Fruit fly (Drosophila melanogaster) whole organism, embryonic: ENCODE measurements around the gene CG34436.
A peak's percentile ranks its signal among the peaks of the same experiment; 100 is the strongest.

Experiments used
- Atf6 ChIP-seq: fragments of 200-800 bp; sonication (Bioruptor generic); IDR thresholded peaks from 2 replicates; pipeline ENCODE4 v1.3.6; 2022; ENCODE audit warnings: missing biosample characterization, missing genetic modification characterization
- CG11695 ChIP-seq: fragments of 200-800 bp; sonication (Bioruptor generic); IDR thresholded peaks from 3 replicates; pipeline ENCODE4 v1.3.6; 2022; ENCODE audit warnings: missing biosample characterization, missing genetic modification characterization
- CG13894 ChIP-seq: fragments of 200-800 bp; sonication (Bioruptor generic); optimal IDR thresholded peaks from 3 replicates; lab custom pipeline; 2018; ENCODE audit warnings: missing biosample characterization, mild to moderate bottlenecking, missing genetic modification characterization, moderate library complexity
- CG15269 ChIP-seq: fragments of 200-800 bp; sonication (Bioruptor generic); optimal IDR thresholded peaks from 2 replicates; lab custom pipeline; 2018; ENCODE audit warnings: missing biosample characterization, mild to moderate bottlenecking, missing genetic modification characterization, moderate library complexity
- CG1529 ChIP-seq: fragments of 200-800 bp; sonication (Bioruptor generic); optimal IDR thresholded peaks from 3 replicates; lab custom pipeline; 2018; ENCODE audit warnings: missing biosample characterization, missing genetic modification characterization
- CG15479 ChIP-seq: fragments of 200-800 bp; sonication (Bioruptor generic); optimal IDR thresholded peaks from 3 replicates; lab custom pipeline; 2019; ENCODE audit warnings: missing biosample characterization, mild to moderate bottlenecking, missing genetic modification characterization, moderate library complexity
- CG15601 ChIP-seq: fragments of 200-800 bp; sonication (Bioruptor generic); optimal IDR thresholded peaks from 3 replicates; lab custom pipeline; 2019; ENCODE audit warnings: missing biosample characterization, mild to moderate bottlenecking, missing genetic modification characterization, moderate library complexity
- CG17186 ChIP-seq: fragments of 200-800 bp; sonication (Bioruptor generic); optimal IDR thresholded peaks from 3 replicates; lab custom pipeline; 2017; ENCODE audit warnings: missing biosample characterization, missing genetic modification reagents, missing genetic modification characterization
- CG17385 ChIP-seq: fragments of 200-800 bp; sonication (Bioruptor generic); optimal IDR thresholded peaks from 3 replicates; lab custom pipeline; 2018; ENCODE audit warnings: missing biosample characterization, mild to moderate bottlenecking, missing genetic modification characterization
- CG17829 ChIP-seq: fragments of 200-800 bp; optimal IDR thresholded peaks from 2 replicates; lab custom pipeline; 2019; ENCODE audit warnings: missing biosample characterization, mild to moderate bottlenecking, missing genetic modification characterization, moderate library complexity
- CG18011 ChIP-seq: fragments of 200-800 bp; sonication (Bioruptor generic); optimal IDR thresholded peaks from 2 replicates; lab custom pipeline; 2017; ENCODE audit warnings: missing biosample characterization, missing genetic modification characterization, mild to moderate bottlenecking, moderate library complexity, missing genotype
- CG30020 ChIP-seq: fragments of 200-800 bp; optimal IDR thresholded peaks from 2 replicates; lab custom pipeline; 2019; ENCODE audit warnings: missing biosample characterization, mild to moderate bottlenecking, missing genetic modification characterization, moderate library complexity
- CG4360 ChIP-seq: fragments of 200-800 bp; sonication (Bioruptor generic); IDR thresholded peaks from 2 replicates; pipeline ENCODE4 v1.3.6; 2022; ENCODE audit warnings: missing biosample characterization, missing genetic modification characterization
- CG6254 ChIP-seq: fragments of 200-800 bp; sonication (Bioruptor generic); optimal IDR thresholded peaks from 3 replicates; lab custom pipeline; 2017; ENCODE audit warnings: mild to moderate bottlenecking, missing biosample characterization, missing genetic modification reagents, missing genetic modification characterization
- CG6791 ChIP-seq: fragments of 200-800 bp; sonication (Bioruptor generic); IDR thresholded peaks from 3 replicates; pipeline ENCODE4 v1.3.6; 2022; ENCODE audit warnings: missing biosample characterization, missing genetic modification characterization; ENCODE audit not compliant: partially characterized antibody
- CG8290 ChIP-seq, 3 experiments: fragments of 200-800 bp; sonication (Bioruptor generic); optimal IDR thresholded peaks; 2 replicates each; lab custom pipeline; 2016 to 2019; ENCODE audit warnings: missing biosample characterization in 3 of 3, missing genetic modification characterization in 3 of 3, mild to moderate bottlenecking in 2 of 3, moderate library complexity in 1 of 3
- CG9609 ChIP-seq: fragments of 200-800 bp; sonication (Bioruptor generic); optimal IDR thresholded peaks from 3 replicates; lab custom pipeline; 2016; ENCODE audit warnings: missing biosample characterization, missing genetic modification characterization
- Dbx ChIP-seq: fragments of 200-800 bp; sonication (Bioruptor generic); IDR thresholded peaks from 3 replicates; pipeline ENCODE4 v1.3.6; 2022; ENCODE audit warnings: missing biosample characterization, missing genetic modification characterization
- Dek ChIP-seq: fragments of 200-800 bp; sonication (Bioruptor generic); optimal IDR thresholded peaks from 3 replicates; lab custom pipeline; 2019; ENCODE audit warnings: missing biosample characterization, mild to moderate bottlenecking, missing genetic modification characterization, moderate library complexity
- Eip74EF ChIP-seq, 2 experiments: fragments of 200-800 bp in 1 of 2; fragments of >200 bp in 1 of 2; sonication (Bioruptor generic) in 1 of 2; optimal IDR thresholded peaks; 2 replicates each; lab custom pipeline; 2017 to 2019; ENCODE audit warnings: missing biosample characterization in 2 of 2, missing genetic modification characterization in 2 of 2, mild to moderate bottlenecking in 1 of 2, moderate library complexity in 1 of 2
- Ets65A ChIP-seq: fragments of 200-800 bp; sonication (Bioruptor generic); peaks from one replicate; lab custom pipeline; 2016; ENCODE audit warnings: missing biosample characterization, missing genetic modification characterization
- HLH54F ChIP-seq: fragments of 200-800 bp; sonication (Bioruptor generic); optimal IDR thresholded peaks from 3 replicates; lab custom pipeline; 2016; ENCODE audit warnings: missing biosample characterization, missing genetic modification characterization
- HmgD ChIP-seq: fragments of 200-800 bp; sonication (Bioruptor generic); optimal IDR thresholded peaks from 3 replicates; lab custom pipeline; 2016; ENCODE audit warnings: missing biosample characterization, missing genetic modification characterization
- Jarid2 ChIP-seq: fragments of 200-800 bp; sonication (Bioruptor generic); optimal IDR thresholded peaks from 3 replicates; lab custom pipeline; 2017; ENCODE audit warnings: mild to moderate bottlenecking, missing biosample characterization, missing genetic modification reagents, missing genetic modification characterization
- Kr ChIP-seq: fragments of 200-800 bp; sonication (Bioruptor generic); optimal IDR thresholded peaks from 2 replicates; lab custom pipeline; 2017; ENCODE audit warnings: missing biosample characterization, mild to moderate bottlenecking, missing genetic modification characterization
- NK7.1 ChIP-seq: fragments of 200-800 bp; sonication (Bioruptor generic); optimal IDR thresholded peaks from 3 replicates; lab custom pipeline; 2016; ENCODE audit warnings: missing biosample characterization, missing genetic modification characterization
- Nf-YA ChIP-seq: fragments of 200-800 bp; sonication (Bioruptor generic); IDR thresholded peaks from 2 replicates; pipeline ENCODE4 v1.3.6; 2022; ENCODE audit warnings: missing biosample characterization, missing genetic modification characterization
- Ravus ChIP-seq: fragments of 200-800 bp; sonication (Bioruptor generic); IDR thresholded peaks from 2 replicates; pipeline ENCODE4 v1.3.6; 2022; ENCODE audit warnings: missing biosample characterization, missing genetic modification characterization
- Rfx ChIP-seq: fragments of 200-800 bp; sonication (Bioruptor generic); IDR thresholded peaks from 2 replicates; pipeline ENCODE4 v1.3.6; 2022; ENCODE audit warnings: missing biosample characterization, missing genetic modification characterization
- Side ChIP-seq: fragments of 200-800 bp; sonication (Bioruptor generic); optimal IDR thresholded peaks from 2 replicates; lab custom pipeline; 2016; ENCODE audit warnings: missing biosample characterization, missing genetic modification characterization
- Xrp1 ChIP-seq: fragments of 200-800 bp; sonication (Bioruptor generic); IDR thresholded peaks from 2 replicates; pipeline ENCODE4 v1.3.6; 2022; ENCODE audit warnings: missing biosample characterization, missing genetic modification characterization
- al ChIP-seq: fragments of 200-800 bp; sonication (Bioruptor generic); IDR thresholded peaks from 2 replicates; pipeline ENCODE4 v1.3.6; 2022; ENCODE audit warnings: missing biosample characterization, missing genetic modification characterization
- btn ChIP-seq: fragments of 200-800 bp; sonication (Bioruptor generic); optimal IDR thresholded peaks from 2 replicates; lab custom pipeline; 2016; ENCODE audit warnings: missing biosample characterization, missing genetic modification characterization
- chif ChIP-seq, 2 experiments: fragments of 200-800 bp; sonication (Bioruptor generic); optimal IDR thresholded peaks; 3 replicates each; lab custom pipeline; 2016; ENCODE audit warnings: missing biosample characterization in 2 of 2, missing genetic modification characterization in 2 of 2
- crp ChIP-seq, 2 experiments: fragments of 200-800 bp; sonication (Bioruptor generic); optimal IDR thresholded peaks; 2 replicates in 1 of 2; 3 replicates in 1 of 2; lab custom pipeline; 2017; ENCODE audit warnings: missing biosample characterization in 2 of 2, missing genetic modification characterization in 2 of 2, mild to moderate bottlenecking in 1 of 2, moderate library complexity in 1 of 2
- cwo ChIP-seq: fragments of 200-800 bp; sonication (Bioruptor generic); optimal IDR thresholded peaks from 3 replicates; lab custom pipeline; 2017; ENCODE audit warnings: missing biosample characterization, missing genetic modification characterization, mild to moderate bottlenecking, moderate library complexity, missing genetic modification reagents
- dati ChIP-seq: fragments of 200-800 bp; sonication (Bioruptor generic); IDR thresholded peaks from 2 replicates; pipeline ENCODE4 v1.3.6; 2022; ENCODE audit warnings: missing biosample characterization, missing genetic modification characterization
- dm ChIP-seq: fragments of 200-800 bp; sonication (Bioruptor generic); optimal IDR thresholded peaks from 3 replicates; lab custom pipeline; 2016; ENCODE audit warnings: missing biosample characterization, missing genetic modification characterization
- dmrt99B ChIP-seq: fragments of 200-800 bp; sonication (Bioruptor generic); optimal IDR thresholded peaks from 2 replicates; lab custom pipeline; 2018; ENCODE audit warnings: missing biosample characterization, mild to moderate bottlenecking, missing genetic modification characterization, moderate library complexity
- en ChIP-seq: fragments of 200-800 bp; sonication (Bioruptor generic); optimal IDR thresholded peaks from 2 replicates; lab custom pipeline; 2016; ENCODE audit warnings: missing biosample characterization, missing genetic modification characterization
- fd96Cb ChIP-seq: fragments of 200-800 bp; sonication (Bioruptor generic); optimal IDR thresholded peaks from 2 replicates; lab custom pipeline; 2018; ENCODE audit warnings: missing biosample characterization, mild to moderate bottlenecking, missing genetic modification characterization, moderate library complexity
- luna ChIP-seq: fragments of 200-800 bp; sonication (Bioruptor generic); optimal IDR thresholded peaks from 2 replicates; lab custom pipeline; 2016; ENCODE audit warnings: missing biosample characterization, missing genetic modification characterization
- row ChIP-seq: fragments of 200-800 bp; sonication (Bioruptor generic); IDR thresholded peaks from 3 replicates; pipeline ENCODE4 v1.3.6; 2022; ENCODE audit warnings: missing biosample characterization, missing genetic modification characterization
- sens ChIP-seq: fragments of 200-800 bp; sonication (Bioruptor generic); peaks from one replicate; lab custom pipeline; 2016; ENCODE audit warnings: missing biosample characterization, missing genetic modification characterization
- sim ChIP-seq: fragments of 200-800 bp; sonication (Bioruptor generic); IDR thresholded peaks from 2 replicates; pipeline ENCODE4 v1.3.6; 2022; ENCODE audit warnings: missing biosample characterization, missing genetic modification characterization
- sima ChIP-seq: fragments of 200-800 bp; sonication (Bioruptor generic); optimal IDR thresholded peaks from 2 replicates; lab custom pipeline; 2016; ENCODE audit warnings: missing biosample characterization, missing genetic modification characterization
- wdn ChIP-seq: fragments of 200-800 bp; sonication (Bioruptor generic); IDR thresholded peaks from 2 replicates; pipeline ENCODE4 v1.3.6; 2022; ENCODE audit warnings: missing biosample characterization, missing genetic modification characterization

Gene CG34436

dm6 chr3R:28332674-28333421 is 50.5 kb downstream of the CG34436 start (continued):
- TF ChIP-seq row (GFP tag; lab: Robert Waterston, UW) (peak; percentile 7; the same call in 1 of the 3 replicates), Kr (GFP tag; lab: Kevin White, UChicago) (no peak), chif (GFP tag; optimal IDR thresholded peaks at IDR 0.05; lab: Kevin White, UChicago) (no peak), CG11695 (GFP tag; lab: Robert Waterston, UW) (no peak), crp (GFP tag; optimal IDR thresholded peaks at IDR 0.05; lab: Kevin White, UChicago) (no peak), Dbx (GFP tag; lab: Robert Waterston, UW) (0 out of 3 replicates have a peak, but pooled peaks have one; percentile 35), CG6791 (no peak), CG17829 (tag; lab: Kevin White, UChicago) (no peak), btn (GFP tag; lab: Kevin White, UChicago) (no peak), dmrt99B (no peak), NK7.1 (no peak), HmgD (GFP tag; lab: Kevin White, UChicago) (no peak), Ravus (GFP tag; lab: Robert Waterston, UW) (no peak), luna (GFP tag; lab: Kevin White, UChicago) (no peak), dati (GFP tag; lab: Robert Waterston, UW) (no peak), Jarid2 (no peak), CG17385 (GFP tag; lab: Kevin White, UChicago) (no peak), CG6254 (GFP tag; lab: Kevin White, UChicago) (no peak), Eip74EF (GFP tag; optimal IDR thresholded peaks at IDR 0.05; lab: Kevin White, UChicago) (no peak), en (GFP tag; lab: Kevin White, UChicago) (no peak), CG1529 (GFP tag; lab: Kevin White, UChicago) (no peak), Atf6 (GFP tag; lab: Robert Waterston, UW) (no peak), CG9609 (no peak), fd96Cb (tag; lab: Kevin White, UChicago) (no peak), HLH54F (GFP tag; lab: Kevin White, UChicago) (no peak), Ets65A (GFP tag; lab: Kevin White, UChicago) (no peak), CG17186 (no peak), CG15269 (tag; lab: Kevin White, UChicago) (no peak), wdn (GFP tag; lab: Robert Waterston, UW) (no peak), CG18011 (GFP tag; lab: Kevin White, UChicago) (no peak), Side (GFP tag; lab: Kevin White, UChicago) (no peak), Dek (tag; lab: Kevin White, UChicago) (no peak), CG13894 (tag; lab: Kevin White, UChicago) (no peak), CG15479 (peak; percentile 83), CG8290 (GFP tag; optimal IDR thresholded peaks at IDR 0.05; lab: Kevin White, UChicago) (no peak), CG8290 (tag; optimal IDR thresholded peaks at IDR 0.05; lab: Kevin White, UChicago) (peak in 1 of 2 experiments; percentile 31), sima (GFP tag; lab: Kevin White, UChicago) (no peak), CG15601 (tag; lab: Kevin White, UChicago) (no peak), CG4360 (peak; percentile 79), Rfx (GFP tag; lab: Robert Waterston, UW) (0 out of 2 replicates have a peak, but pooled peaks have one; percentile 31), al (GFP tag; lab: Robert Waterston, UW) (no peak), CG30020 (tag; lab: Kevin White, UChicago) (no peak), sim (GFP tag; lab: Robert Waterston, UW) (no peak), Nf-YA (GFP tag; lab: Robert Waterston, UW) (no peak), sens (GFP tag; lab: Kevin White, UChicago) (peak; percentile 51), dm (GFP tag; lab: Kevin White, UChicago) (peak; percentile 3), cwo (GFP tag; lab: Kevin White, UChicago) (no peak), Xrp1 (GFP tag; lab: Robert Waterston, UW) (no peak)
